Worm (Caenorhabditis elegans) whole organism, early embryonic: ENCODE measurements around the gene ZK1058.9.

ENCODE experiments used
- ceh-36 ChIP-seq: sonication (generic microtip); optimal IDR thresholded peaks from 2 replicates; lab custom pipeline; 2016; ENCODE audit warnings: missing genetic modification characterization, inconsistent platforms, missing compliant biosample characterization
- flt-1 ChIP-seq: fragments of 200-800 bp; sonication (Bioruptor generic); IDR thresholded peaks from 2 replicates; pipeline ENCODE4 v1.3.6; 2022; ENCODE audit warnings: missing genetic modification characterization, missing compliant biosample characterization
- hmg-4 ChIP-seq: fragments of 200-800 bp; sonication (Bioruptor generic); optimal IDR thresholded peaks from 2 replicates; lab custom pipeline; 2018; ENCODE audit warnings: mild to moderate bottlenecking, missing genetic modification characterization, missing compliant biosample characterization
- scrt-1 ChIP-seq: fragments of 200-800 bp; sonication (Bioruptor generic); IDR thresholded peaks from 2 replicates; pipeline ENCODE4 v1.3.6; 2022; ENCODE audit warnings: missing genetic modification characterization, missing compliant biosample characterization

DNA sequence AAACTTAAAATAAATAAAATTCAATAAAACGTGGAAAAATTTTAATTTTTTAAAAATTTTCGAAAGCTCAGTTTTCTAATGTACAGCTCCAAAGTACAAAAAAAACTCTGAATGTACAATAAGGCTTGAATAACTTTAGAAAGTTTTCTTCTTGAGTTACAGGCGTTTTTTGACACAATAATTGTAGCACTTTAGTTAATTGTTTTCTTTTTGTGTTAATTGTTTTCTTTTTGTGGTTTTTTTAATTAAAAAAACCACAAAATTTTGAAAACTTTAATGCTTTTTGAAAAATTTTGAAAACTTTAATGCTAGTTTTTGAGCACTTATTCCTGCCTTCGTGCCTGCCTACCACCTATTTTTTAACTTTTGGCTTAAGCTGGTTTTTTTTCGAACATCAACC is 38.2 kb upstream of the ZK1058.9 start, which contains the start of gene R10E9.2:
- TF ChIP-seq hmg-4 (GFP tag; lab: Kevin White, UChicago) (no peak), scrt-1 (GFP tag; lab: Robert Waterston, UW) (no peak), ceh-36 (tag; lab: Kevin White, UChicago) (no peak), flt-1 (no peak)
